Worm (Caenorhabditis elegans): Measurements from ENCODE around the gene C26F1.3.

DNA sequence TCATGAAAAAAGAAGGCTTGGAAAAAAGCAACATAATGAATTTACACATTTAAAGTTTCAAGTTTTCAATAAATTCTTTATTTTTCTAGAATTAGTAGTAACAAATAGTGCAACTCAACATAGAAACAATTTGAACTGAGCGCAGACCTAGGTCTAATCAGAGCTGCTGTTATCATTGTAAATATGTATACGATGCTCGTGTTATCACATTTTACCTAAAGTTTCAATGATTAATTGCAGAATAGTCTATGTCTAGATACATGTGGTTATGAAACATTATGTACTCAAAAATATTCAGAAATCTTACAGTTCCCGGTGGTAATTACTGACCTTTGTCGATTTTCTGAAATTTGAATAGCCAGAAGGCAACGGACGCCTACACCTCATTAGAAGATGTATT is 21.1 kb upstream of the C26F1.3 start:
- TF ChIP-seq nhr-237 (tag; optimal IDR thresholded peaks at IDR 0.05) (no peak), elt-1 (tag; optimal IDR thresholded peaks at IDR 0.05) (no peak), unc-39 (tag; optimal IDR thresholded peaks at IDR 0.05) (no peak), ceh-82 (tag; optimal IDR thresholded peaks at IDR 0.05) (no peak), ama-1 (optimal IDR thresholded peaks at IDR 0.05) (no peak), elt-2 (tag; optimal IDR thresholded peaks at IDR 0.05) (peak; percentile 43), nhr-67 (tag; optimal IDR thresholded peaks at IDR 0.05) (no peak), mdl-1 (tag; optimal IDR thresholded peaks at IDR 0.05) (no peak), nhr-76 (tag; optimal IDR thresholded peaks at IDR 0.05) (no peak), zag-1 (tag; optimal IDR thresholded peaks at IDR 0.05) (no peak)

All from whole organism, L3 larva.